Worm (Caenorhabditis elegans) whole organism, L4 larva: ENCODE results near the gene T05C7.8.

ENCODE experiments used
- D1046.2 ChIP-seq: fragments of 200-800 bp; sonication (Bioruptor generic); IDR thresholded peaks from 2 replicates; pipeline ENCODE4 v1.3.6; 2022; ENCODE audit warnings: missing genetic modification characterization, missing compliant biosample characterization
- F10B5.3 ChIP-seq: sonication (generic microtip); optimal IDR thresholded peaks from 2 replicates; lab custom pipeline; 2016; ENCODE audit warnings: mild to moderate bottlenecking, missing genetic modification characterization, missing compliant biosample characterization
- F26F4.8 ChIP-seq: fragments of 200-800 bp; sonication (Bioruptor generic); conservative IDR thresholded peaks from 2 replicates; pipeline ENCODE4 v1.3.6; 2022; ENCODE audit warnings: missing genetic modification characterization, missing compliant biosample characterization
- F44E2.7 ChIP-seq: fragments of 200-800 bp; sonication (Bioruptor generic); IDR thresholded peaks from 2 replicates; pipeline ENCODE4 v2.1.2; 2022; ENCODE audit warnings: missing genetic modification characterization, missing compliant biosample characterization
- F49E8.2 ChIP-seq: sonication (generic microtip); optimal IDR thresholded peaks from 2 replicates; lab custom pipeline; 2016; ENCODE audit warnings: missing compliant biosample characterization, mild to moderate bottlenecking, missing genetic modification characterization, borderline replicate concordance
- R02D3.7 ChIP-seq: fragments of 150-350 bp; sonication (generic microtip); optimal IDR thresholded peaks from 3 replicates; lab custom pipeline; 2014; ENCODE audit warnings: missing biosample characterization, missing genetic modification characterization
- T20F7.1 ChIP-seq: fragments of 200-800 bp; sonication (Bioruptor generic); optimal IDR thresholded peaks from 2 replicates; lab custom pipeline; 2018; ENCODE audit warnings: mild to moderate bottlenecking, missing genetic modification characterization, missing compliant biosample characterization
- T26A8.4 ChIP-seq: fragments of 200-800 bp; sonication (Bioruptor generic); IDR thresholded peaks from 2 replicates; pipeline ENCODE4 v1.3.6; 2022; ENCODE audit warnings: missing genetic modification characterization, missing compliant biosample characterization
- Y48G9A.11 ChIP-seq: fragments of 200-800 bp; sonication (Bioruptor generic); IDR thresholded peaks from 2 replicates; pipeline ENCODE4 v1.3.6; 2022; ENCODE audit warnings: missing genetic modification reagents, missing genetic modification characterization, missing compliant biosample characterization
- Y5F2A.4 ChIP-seq: fragments of 200-800 bp; sonication (Bioruptor generic); optimal IDR thresholded peaks from 2 replicates; lab custom pipeline; 2018; ENCODE audit warnings: mild to moderate bottlenecking, missing genetic modification characterization, missing compliant biosample characterization
- ZK337.2 ChIP-seq: fragments of 200-800 bp; sonication (Bioruptor generic); IDR thresholded peaks from 2 replicates; pipeline ENCODE4 v1.3.6; 2022; ENCODE audit warnings: missing genetic modification reagents, missing genetic modification characterization, missing compliant biosample characterization
- ZK546.5 ChIP-seq, 2 experiments: sonication (generic microtip); optimal IDR thresholded peaks; 2 replicates each; lab custom pipeline; 2017; ENCODE audit warnings: missing biosample characterization in 2 of 2, missing genetic modification characterization in 2 of 2
- aly-2 ChIP-seq: sonication (generic microtip); optimal IDR thresholded peaks from 2 replicates; lab custom pipeline; 2018; ENCODE audit warnings: missing biosample characterization, missing genetic modification characterization
- ceh-44 ChIP-seq: fragments of 200-800 bp; sonication (Bioruptor generic); IDR thresholded peaks from 2 replicates; pipeline ENCODE4 v1.3.6; 2022; ENCODE audit warnings: missing genetic modification reagents, missing genetic modification characterization, missing compliant biosample characterization
- ceh-62 ChIP-seq: sonication (generic microtip); optimal IDR thresholded peaks from 2 replicates; lab custom pipeline; 2017; ENCODE audit warnings: missing biosample characterization, missing genetic modification characterization
- ceh-82 ChIP-seq: sonication (generic microtip); optimal IDR thresholded peaks from 2 replicates; lab custom pipeline; 2017; ENCODE audit warnings: missing biosample characterization, missing genetic modification characterization
- cey-2 ChIP-seq: sonication (generic microtip); optimal IDR thresholded peaks from 3 replicates; lab custom pipeline; 2017; ENCODE audit warnings: missing genetic modification characterization, mild to moderate bottlenecking, missing compliant biosample characterization, antibody characterized with exemption, borderline replicate concordance; ENCODE audit not compliant: insufficient read depth
- daf-19 ChIP-seq: fragments of 200-800 bp; sonication (Bioruptor generic); conservative IDR thresholded peaks from 2 replicates; pipeline ENCODE4 v1.3.6; 2022; ENCODE audit warnings: missing genetic modification characterization, missing compliant biosample characterization
- daf-8 ChIP-seq: fragments of 200-800 bp; sonication (Bioruptor generic); IDR thresholded peaks from 2 replicates; pipeline ENCODE4 v1.3.6; 2022; ENCODE audit warnings: missing genetic modification characterization, missing compliant biosample characterization
- dmd-8 ChIP-seq: fragments of 200-800 bp; sonication (Bioruptor generic); IDR thresholded peaks from 2 replicates; pipeline ENCODE4 v1.3.6; 2022; ENCODE audit warnings: missing genetic modification characterization, missing compliant biosample characterization
- dmd-9 ChIP-seq: fragments of 200-800 bp; sonication (Bioruptor generic); IDR thresholded peaks from 2 replicates; pipeline ENCODE4 v1.3.6; 2022; ENCODE audit warnings: missing genetic modification reagents, missing genetic modification characterization, missing compliant biosample characterization
- dve-1 ChIP-seq: sonication (generic microtip); optimal IDR thresholded peaks from 2 replicates; lab custom pipeline; 2017; ENCODE audit warnings: antibody characterized with exemption, mild to moderate bottlenecking, missing genetic modification characterization, missing compliant biosample characterization; ENCODE audit not compliant: insufficient read depth
- fos-1 ChIP-seq: fragments of 150-350 bp; optimal IDR thresholded peaks from 2 replicates; lab custom pipeline; 2014; ENCODE audit warnings: missing biosample characterization, missing genetic modification characterization
- hlh-30 ChIP-seq: sonication (generic microtip); optimal IDR thresholded peaks from 2 replicates; lab custom pipeline; 2017; ENCODE audit warnings: antibody characterized with exemption, mild to moderate bottlenecking, missing genetic modification characterization, missing compliant biosample characterization; ENCODE audit not compliant: insufficient read depth
- hmg-1.1 ChIP-seq: fragments of 200-800 bp; sonication (Bioruptor generic); IDR thresholded peaks from 2 replicates; pipeline ENCODE4 v1.3.6; 2022; ENCODE audit warnings: missing genetic modification reagents, missing genetic modification characterization, missing compliant biosample characterization
- jun-1 ChIP-seq: fragments of 150-350 bp; optimal IDR thresholded peaks from 2 replicates; lab custom pipeline; 2014; ENCODE audit warnings: missing biosample characterization, missing genetic modification reagents, missing genetic modification characterization
- lin-1 ChIP-seq: fragments of 200-800 bp; sonication (Bioruptor generic); IDR thresholded peaks from 2 replicates; pipeline ENCODE4 v1.3.6; 2022; ENCODE audit warnings: missing genetic modification reagents, missing genetic modification characterization, missing compliant biosample characterization
- lin-29 ChIP-seq: fragments of 200-800 bp; sonication (Bioruptor generic); IDR thresholded peaks from 2 replicates; pipeline ENCODE4 v1.3.6; 2022; ENCODE audit warnings: missing genetic modification reagents, missing genetic modification characterization, missing compliant biosample characterization
- lin-38 ChIP-seq: fragments of 200-800 bp; sonication (Bioruptor generic); IDR thresholded peaks from 2 replicates; pipeline ENCODE4 v1.3.6; 2022; ENCODE audit warnings: missing genetic modification reagents, missing genetic modification characterization, missing compliant biosample characterization
- lir-3 ChIP-seq: sonication (generic microtip); optimal IDR thresholded peaks from 2 replicates; lab custom pipeline; 2016; ENCODE audit warnings: mild to moderate bottlenecking, missing genetic modification characterization, missing compliant biosample characterization
- madf-9 ChIP-seq: fragments of 200-800 bp; sonication (Bioruptor generic); conservative IDR thresholded peaks from 2 replicates; pipeline ENCODE4 v1.3.6; 2022; ENCODE audit warnings: missing genetic modification reagents, missing genetic modification characterization, missing compliant biosample characterization
- mdl-1 ChIP-seq, 2 experiments: fragments of 150-350 bp in 1 of 2; sonication (generic microtip) in 1 of 2; optimal IDR thresholded peaks; 2 replicates each; lab custom pipeline; 2014 to 2017; ENCODE audit warnings: missing biosample characterization in 2 of 2, missing genetic modification characterization in 2 of 2
- mxl-2 ChIP-seq: fragments of 200-800 bp; sonication (Bioruptor generic); conservative IDR thresholded peaks from 2 replicates; pipeline ENCODE4 v1.3.6; 2022; ENCODE audit warnings: missing genetic modification reagents, missing genetic modification characterization, missing compliant biosample characterization
- mxl-3 ChIP-seq: fragments of 200-800 bp; sonication (Bioruptor generic); optimal IDR thresholded peaks from 2 replicates; lab custom pipeline; 2018; ENCODE audit warnings: mild to moderate bottlenecking, missing genetic modification characterization, missing compliant biosample characterization
- nhr-10 ChIP-seq: fragments of 150-350 bp; optimal IDR thresholded peaks from 2 replicates; lab custom pipeline; 2014; ENCODE audit warnings: missing biosample characterization, missing genetic modification characterization
- nhr-11 ChIP-seq: fragments of 150-350 bp; optimal IDR thresholded peaks from 2 replicates; lab custom pipeline; 2014; ENCODE audit warnings: missing biosample characterization, missing genetic modification characterization
- nhr-237 ChIP-seq: sonication (generic microtip); optimal IDR thresholded peaks from 2 replicates; lab custom pipeline; 2017; ENCODE audit warnings: missing biosample characterization, missing genetic modification characterization
- nhr-25 ChIP-seq: sonication (generic microtip); optimal IDR thresholded peaks from 2 replicates; lab custom pipeline; 2017; ENCODE audit warnings: missing genetic modification characterization, mild to moderate bottlenecking, missing compliant biosample characterization, antibody characterized with exemption, moderate library complexity, borderline replicate concordance; ENCODE audit not compliant: insufficient read depth
- pha-4 ChIP-seq, 2 experiments: fragments of 150-350 bp in 1 of 2; fragments of 200-800 bp in 1 of 2; sonication (Bioruptor generic) in 1 of 2; IDR thresholded peaks in 1 of 2; optimal IDR thresholded peaks in 1 of 2; 2 replicates each; pipeline versions ENCODE4 v1.3.6 to Lab custom; 2014 to 2022; ENCODE audit warnings: missing genetic modification characterization in 2 of 2, missing genetic modification reagents in 2 of 2, missing biosample characterization in 1 of 2, missing compliant biosample characterization in 1 of 2
- php-3 ChIP-seq: fragments of 200-800 bp; sonication (Bioruptor generic); IDR thresholded peaks from 2 replicates; pipeline ENCODE4 v1.3.6; 2022; ENCODE audit warnings: missing genetic modification reagents, missing genetic modification characterization, missing compliant biosample characterization
- rbr-2 ChIP-seq: sonication (generic microtip); optimal IDR thresholded peaks from 2 replicates; lab custom pipeline; 2016; ENCODE audit warnings: missing genotype, missing genetic modification characterization, missing compliant biosample characterization
- sdz-12 ChIP-seq: fragments of 200-800 bp; sonication (Bioruptor generic); optimal IDR thresholded peaks from 2 replicates; lab custom pipeline; 2018; ENCODE audit warnings: mild to moderate bottlenecking, missing genetic modification characterization, missing compliant biosample characterization
- skn-1 ChIP-seq: fragments of 150-350 bp; optimal IDR thresholded peaks from 2 replicates; lab custom pipeline; 2014; ENCODE audit warnings: missing biosample characterization, missing genetic modification characterization
- snpc-1.2 ChIP-seq: fragments of 200-800 bp; sonication (Bioruptor generic); IDR thresholded peaks from 2 replicates; pipeline ENCODE4 v1.3.6; 2022; ENCODE audit warnings: missing genetic modification reagents, missing genetic modification characterization, missing compliant biosample characterization
- spr-1 ChIP-seq: sonication (generic microtip); optimal IDR thresholded peaks from 2 replicates; lab custom pipeline; 2016; ENCODE audit warnings: mild to moderate bottlenecking, missing genetic modification characterization, missing compliant biosample characterization
- tag-97 ChIP-seq: fragments of 200-800 bp; sonication (Bioruptor generic); IDR thresholded peaks from 2 replicates; pipeline ENCODE4 v1.3.6; 2022; ENCODE audit warnings: missing genetic modification characterization, missing compliant biosample characterization
- tra-1 ChIP-seq: fragments of 200-800 bp; sonication (Bioruptor generic); IDR thresholded peaks from 2 replicates; pipeline ENCODE4 v1.3.6; 2022; ENCODE audit warnings: missing genetic modification reagents, missing genetic modification characterization, missing compliant biosample characterization
- unc-39 ChIP-seq: sonication (generic microtip); optimal IDR thresholded peaks from 2 replicates; lab custom pipeline; 2017; ENCODE audit warnings: missing biosample characterization, missing genetic modification characterization
- vab-7 ChIP-seq: fragments of 200-800 bp; sonication (Bioruptor generic); IDR thresholded peaks from 2 replicates; pipeline ENCODE4 v1.3.6; 2022; ENCODE audit warnings: missing genetic modification reagents, missing genetic modification characterization, missing compliant biosample characterization
- zfp-2 ChIP-seq: sonication (generic microtip); optimal IDR thresholded peaks from 2 replicates; lab custom pipeline; 2016; ENCODE audit warnings: mild to moderate bottlenecking, missing genetic modification characterization, missing compliant biosample characterization
- zfp-3 ChIP-seq: fragments of 200-800 bp; sonication (Bioruptor generic); conservative IDR thresholded peaks from 2 replicates; pipeline ENCODE4 v1.3.6; 2022; ENCODE audit warnings: missing genetic modification reagents, missing genetic modification characterization, missing compliant biosample characterization

T05C7.8 gene

DNA sequence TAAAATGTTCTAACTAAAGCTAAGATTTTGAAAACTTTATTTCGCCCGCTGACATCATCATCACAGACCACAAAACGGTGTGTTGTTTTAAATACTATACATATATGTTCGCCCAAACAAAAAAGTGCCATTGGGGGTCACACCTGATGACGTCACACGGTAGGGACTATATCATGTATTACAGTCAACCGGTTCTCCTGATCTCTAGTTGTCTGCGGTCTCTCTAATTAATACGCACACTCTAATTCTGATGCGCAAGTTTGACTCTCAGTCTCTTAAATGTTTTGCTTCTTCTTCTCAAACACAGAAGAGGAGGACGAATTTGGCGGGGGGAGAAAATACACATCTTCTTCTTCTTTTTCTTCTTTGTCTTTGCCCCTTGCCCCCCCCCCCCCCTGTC lies 26.7 kb downstream of the T05C7.8 start (continued):
- TF ChIP-seq pha-4 (GFP tag; IDR thresholded peaks at IDR 0.05; lab: Robert Waterston, UW) (no peak), pha-4 (tag; optimal IDR thresholded peaks at IDR 0.05; lab: Kevin White, UChicago) (no peak), hmg-1.1 (GFP tag; lab: Robert Waterston, UW) (0 out of 2 replicates have a peak, but pooled peaks have one; percentile 29), snpc-1.2 (GFP tag; lab: Robert Waterston, UW) (no peak), fos-1 (tag; lab: Kevin White, UChicago) (no peak), zfp-3 (GFP tag; lab: Robert Waterston, UW) (no peak), mxl-3 (GFP tag; lab: Kevin White, UChicago) (no peak), aly-2 (tag; lab: Kevin White, UChicago) (no peak), rbr-2 (no peak), lin-38 (GFP tag; lab: Robert Waterston, UW) (no peak), lir-3 (no peak), jun-1 (tag; lab: Kevin White, UChicago) (no peak), php-3 (no peak), hlh-30 (tag; lab: Kevin White, UChicago) (peak; percentile 77), mxl-2 (GFP tag; lab: Robert Waterston, UW) (no peak), madf-9 (GFP tag; lab: Robert Waterston, UW) (no peak), T20F7.1 (GFP tag; lab: Kevin White, UChicago) (no peak), spr-1 (tag; lab: Kevin White, UChicago) (no peak), F44E2.7 (GFP tag; lab: Robert Waterston, UW) (no peak), daf-8 (no peak), ZK337.2 (GFP tag; lab: Robert Waterston, UW) (no peak), lin-29 (GFP tag; lab: Robert Waterston, UW) (no peak), nhr-237 (no peak), T26A8.4 (GFP tag; lab: Robert Waterston, UW) (no peak), dve-1 (tag; lab: Kevin White, UChicago) (peak; percentile 2), F10B5.3 (tag; lab: Kevin White, UChicago) (no peak), nhr-11 (tag; lab: Kevin White, UChicago) (no peak), F26F4.8 (GFP tag; lab: Robert Waterston, UW) (no peak), nhr-25 (tag; lab: Kevin White, UChicago) (peak; percentile 41), Y5F2A.4 (no peak), lin-1 (no peak), vab-7 (GFP tag; lab: Robert Waterston, UW) (no peak), skn-1 (tag; lab: Kevin White, UChicago) (no peak), tra-1 (peak; percentile 30; the same call in 1 of the 2 replicates), unc-39 (tag; lab: Kevin White, UChicago) (no peak), ceh-62 (tag; lab: Kevin White, UChicago) (no peak), zfp-2 (no peak), tag-97 (GFP tag; lab: Robert Waterston, UW) (no peak), Y48G9A.11 (GFP tag; lab: Robert Waterston, UW) (no peak), daf-19 (GFP tag; lab: Robert Waterston, UW) (no peak), ceh-82 (tag; lab: Kevin White, UChicago) (no peak), ZK546.5 (tag; optimal IDR thresholded peaks at IDR 0.05; lab: Kevin White, UChicago) (no peak), ceh-44 (GFP tag; lab: Robert Waterston, UW) (no peak), D1046.2 (GFP tag; lab: Robert Waterston, UW) (no peak), mdl-1 (tag; optimal IDR thresholded peaks at IDR 0.05; lab: Kevin White, UChicago) (peak in 1 of 2 experiments; percentile 33), F49E8.2 (tag; lab: Kevin White, UChicago) (no peak), nhr-10 (no peak), dmd-9 (GFP tag; lab: Robert Waterston, UW) (no peak), sdz-12 (no peak), cey-2 (tag; lab: Kevin White, UChicago) (peak; percentile 72), dmd-8 (GFP tag; lab: Robert Waterston, UW) (no peak), R02D3.7 (tag; lab: Kevin White, UChicago) (no peak)
